Fruit fly (Drosophila melanogaster): Measurements from ENCODE around the gene phu.

Gene phu

DNA sequence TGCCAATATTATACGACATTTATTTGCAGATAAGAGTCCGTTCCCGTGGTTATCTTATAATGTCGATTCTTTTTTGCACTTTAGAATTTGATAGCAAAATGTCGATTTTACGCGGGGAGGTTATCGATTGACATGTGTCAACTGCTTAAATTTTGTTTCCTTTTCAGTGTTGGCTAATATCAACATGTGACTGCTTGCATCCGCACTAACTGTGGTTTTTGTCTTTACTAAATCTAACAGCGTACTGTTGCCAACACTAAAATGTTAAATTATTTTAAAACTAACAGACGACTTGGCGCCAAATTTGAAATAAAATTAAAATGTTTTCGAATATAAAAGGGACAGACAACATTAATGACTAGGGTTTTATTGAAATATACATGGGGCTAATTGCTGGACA is 2.1 kb downstream of the phu start (continued):
- TF ChIP-seq Six4 (GFP tag; optimal IDR thresholded peaks at IDR 0.05) (peak; percentile 20), CG3163 (GFP tag; optimal IDR thresholded peaks at IDR 0.05) (peak; percentile 73), CG31224 (GFP tag; IDR thresholded peaks at IDR 0.05) (no peak; the same call in 1 of the 2 replicates), CTCF (GFP tag; optimal IDR thresholded peaks at IDR 0.05) (peak; percentile 53), CG32772 (GFP tag; IDR thresholded peaks at IDR 0.05) (peak; percentile 72), Sry-δ (GFP tag; optimal IDR thresholded peaks at IDR 0.05) (peak; percentile 76), tna (GFP tag; IDR thresholded peaks at IDR 0.05; ENCODE audit: partially characterized antibody) (peak; percentile 74), CG32532 (GFP tag; IDR thresholded peaks at IDR 0.05) (peak; percentile 74), CG6813 (GFP tag; optimal IDR thresholded peaks at IDR 0.05) (no peak), CG18262 (tag; optimal IDR thresholded peaks at IDR 0.05) (peak; percentile 38), CG12219 (GFP tag; optimal IDR thresholded peaks at IDR 0.05) (no peak), E2f2 (GFP tag; IDR thresholded peaks at IDR 0.05) (peak; percentile 100), ab (GFP tag; optimal IDR thresholded peaks at IDR 0.05) (no peak), CG2199 (GFP tag; IDR thresholded peaks at IDR 0.05) (no peak), CG18599 (GFP tag; optimal IDR thresholded peaks at IDR 0.05) (peak; percentile 75), fru (optimal IDR thresholded peaks at IDR 0.05) (no peak), CG8290 (GFP tag; optimal IDR thresholded peaks at IDR 0.05) (peak; percentile 85), CG8290 (tag; optimal IDR thresholded peaks at IDR 0.05) (peak; percentile 25 to 94), CG14860 (GFP tag; IDR thresholded peaks at IDR 0.05; ENCODE audit: partially characterized antibody) (peak; percentile 61; the same call in 1 of the 3 replicates), unc-4 (GFP tag; IDR thresholded peaks at IDR 0.05; ENCODE audit: partially characterized antibody) (peak; percentile 58), fu2 (GFP tag; optimal IDR thresholded peaks at IDR 0.05) (peak; percentile 81), nmo (GFP tag; optimal IDR thresholded peaks at IDR 0.05) (peak; percentile 78), CG9609 (GFP tag; optimal IDR thresholded peaks at IDR 0.05) (peak; percentile 77), Hand (GFP tag; optimal IDR thresholded peaks at IDR 0.05) (no peak), MESR4 (GFP tag; optimal IDR thresholded peaks at IDR 0.05) (peak; percentile 23), Doc3 (GFP tag; IDR thresholded peaks at IDR 0.05; ENCODE audit: partially characterized antibody) (no peak), pita (GFP tag; optimal IDR thresholded peaks at IDR 0.05) (peak; percentile 84), HmgD (GFP tag; optimal IDR thresholded peaks at IDR 0.05) (peak; percentile 81), CG11695 (GFP tag; IDR thresholded peaks at IDR 0.05) (no peak), CG10979 (tag; optimal IDR thresholded peaks at IDR 0.05) (peak; percentile 12), aop (GFP tag; IDR thresholded peaks at IDR 0.05) (no peak), CG7372 (GFP tag; IDR thresholded peaks at IDR 0.05) (0 out of 2 replicates have a peak, but pooled peaks have one; percentile 35), Ets97D (GFP tag; optimal IDR thresholded peaks at IDR 0.05) (peak; percentile 99), CG9876 (GFP tag; optimal IDR thresholded peaks at IDR 0.05) (peak; percentile 73), Fer2 (tag; optimal IDR thresholded peaks at IDR 0.05) (peak; percentile 75), CG16779 (GFP tag; IDR thresholded peaks at IDR 0.05) (peak; percentile 90), CG11398 (GFP tag; optimal IDR thresholded peaks at IDR 0.05) (peak; percentile 58), CG6654 (GFP tag; optimal IDR thresholded peaks at IDR 0.05) (no peak), Nf-YA (GFP tag; IDR thresholded peaks at IDR 0.05) (no peak), Sox100B (GFP tag; optimal IDR thresholded peaks at IDR 0.05) (no peak), ap (GFP tag; IDR thresholded peaks at IDR 0.05) (no peak), gt (GFP tag; IDR thresholded peaks at IDR 0.05) (no peak), D19A (tag; optimal IDR thresholded peaks at IDR 0.05) (no peak), sob (GFP tag; IDR thresholded peaks at IDR 0.05) (peak; percentile 85), CG13624 (GFP tag; optimal IDR thresholded peaks at IDR 0.05) (peak; percentile 93), CG31388 (GFP tag; optimal IDR thresholded peaks at IDR 0.05) (no peak), Scr (GFP tag; IDR thresholded peaks at IDR 0.05; ENCODE audit: partially characterized antibody) (peak; percentile 48; the same call in 1 of the 2 replicates), lilli (GFP tag; optimal IDR thresholded peaks at IDR 0.05) (peak; percentile 88), tll (GFP tag; optimal IDR thresholded peaks at IDR 0.05) (no peak), Dbx (GFP tag; IDR thresholded peaks at IDR 0.05) (peak; percentile 67; the same call in 2 of the 3 replicates), hth (optimal IDR thresholded peaks at IDR 0.05) (no peak), inv (GFP tag; IDR thresholded peaks at IDR 0.05; ENCODE audit: partially characterized antibody) (peak; percentile 35; the same call in 1 of the 2 replicates)
